Fruit fly (Drosophila melanogaster) whole organism, embryonic: ENCODE data around the gene se.
A peak's percentile ranks its signal among the peaks of the same experiment; 100 is the strongest.

Experiments
- Ada2b ChIP-seq: fragments of 200-800 bp; sonication (Bioruptor generic); IDR thresholded peaks from 2 replicates; pipeline ENCODE4 v1.3.6; 2022; ENCODE audit warnings: missing biosample characterization, missing genetic modification characterization
- CG12744 ChIP-seq: fragments of 200-800 bp; sonication (Bioruptor generic); optimal IDR thresholded peaks from 2 replicates; lab custom pipeline; 2016; ENCODE audit warnings: missing biosample characterization, missing genetic modification characterization
- CG13296 ChIP-seq: fragments of 200-800 bp; sonication (Bioruptor generic); optimal IDR thresholded peaks from 3 replicates; lab custom pipeline; 2018; ENCODE audit warnings: missing biosample characterization, mild to moderate bottlenecking, missing genetic modification characterization
- CG14441 ChIP-seq: fragments of 200-800 bp; sonication (Bioruptor generic); IDR thresholded peaks from 2 replicates; pipeline ENCODE4 v1.3.6; 2022; ENCODE audit warnings: missing biosample characterization, missing genetic modification characterization
- CG14860 ChIP-seq: fragments of 200-800 bp; sonication (Bioruptor generic); IDR thresholded peaks from 3 replicates; pipeline ENCODE4 v1.3.6; 2022; ENCODE audit warnings: missing biosample characterization, missing genetic modification characterization; ENCODE audit not compliant: partially characterized antibody
- CG30403 ChIP-seq: fragments of 200-800 bp; sonication (Bioruptor generic); optimal IDR thresholded peaks from 3 replicates; lab custom pipeline; 2016; ENCODE audit warnings: missing biosample characterization, missing genetic modification characterization
- CG32767 ChIP-seq: fragments of 200-800 bp; sonication (Bioruptor generic); IDR thresholded peaks from 2 replicates; pipeline ENCODE4 v1.3.6; 2022; ENCODE audit warnings: missing biosample characterization, missing genetic modification characterization
- CG34224 ChIP-seq: fragments of 200-800 bp; sonication (Bioruptor generic); IDR thresholded peaks from 3 replicates; pipeline ENCODE4 v1.3.6; 2022; ENCODE audit warnings: missing biosample characterization, missing genetic modification characterization; ENCODE audit not compliant: partially characterized antibody
- CG3838 ChIP-seq: fragments of 200-800 bp; sonication (Bioruptor generic); optimal IDR thresholded peaks from 3 replicates; lab custom pipeline; 2016; ENCODE audit warnings: missing biosample characterization, missing genetic modification characterization
- CG4404 ChIP-seq: fragments of 200-800 bp; sonication (Bioruptor generic); IDR thresholded peaks from 2 replicates; pipeline ENCODE4 v1.3.6; 2022; ENCODE audit warnings: missing biosample characterization, missing genetic modification characterization
- CG4820 ChIP-seq: fragments of 200-800 bp; sonication (Bioruptor generic); optimal IDR thresholded peaks from 3 replicates; lab custom pipeline; 2016; ENCODE audit warnings: missing biosample characterization, missing genetic modification characterization
- CG6272 ChIP-seq: fragments of 200-800 bp; sonication (Bioruptor generic); IDR thresholded peaks from 2 replicates; pipeline ENCODE4 v1.3.6; 2022; ENCODE audit warnings: missing biosample characterization, missing genetic modification characterization
- CG6791 ChIP-seq: fragments of 200-800 bp; sonication (Bioruptor generic); IDR thresholded peaks from 3 replicates; pipeline ENCODE4 v1.3.6; 2022; ENCODE audit warnings: missing biosample characterization, missing genetic modification characterization; ENCODE audit not compliant: partially characterized antibody
- CG6813 ChIP-seq: fragments of 200-800 bp; sonication (Bioruptor generic); optimal IDR thresholded peaks from 2 replicates; lab custom pipeline; 2017; ENCODE audit warnings: missing biosample characterization, missing genetic modification characterization, mild to moderate bottlenecking, moderate library complexity, missing genetic modification reagents
- CG6854 ChIP-seq: fragments of 200-800 bp; sonication (Bioruptor generic); optimal IDR thresholded peaks from 3 replicates; lab custom pipeline; 2017; ENCODE audit warnings: missing biosample characterization, mild to moderate bottlenecking, missing genetic modification characterization
- CG7987 ChIP-seq: fragments of 200-800 bp; sonication (Bioruptor generic); optimal IDR thresholded peaks from 2 replicates; lab custom pipeline; 2018; ENCODE audit warnings: missing biosample characterization, mild to moderate bottlenecking, missing genetic modification characterization, moderate library complexity
- D19A ChIP-seq: fragments of 200-800 bp; optimal IDR thresholded peaks from 3 replicates; lab custom pipeline; 2019; ENCODE audit warnings: missing biosample characterization, mild to moderate bottlenecking, missing genetic modification characterization, moderate library complexity
- D19B ChIP-seq: fragments of 200-800 bp; sonication (Bioruptor generic); optimal IDR thresholded peaks from 2 replicates; lab custom pipeline; 2017; ENCODE audit warnings: missing biosample characterization, mild to moderate bottlenecking, missing genetic modification characterization
- Dll ChIP-seq: fragments of 200-800 bp; sonication (Bioruptor generic); IDR thresholded peaks from 4 replicates; pipeline ENCODE4 v1.3.6; 2022; ENCODE audit warnings: missing biosample characterization, missing genetic modification characterization; ENCODE audit not compliant: partially characterized antibody
- H2.0 ChIP-seq: fragments of 200-800 bp; sonication (Bioruptor generic); IDR thresholded peaks from 2 replicates; pipeline ENCODE4 v1.3.6; 2022; ENCODE audit warnings: missing biosample characterization, missing genetic modification characterization
- HLH54F ChIP-seq: fragments of 200-800 bp; sonication (Bioruptor generic); optimal IDR thresholded peaks from 3 replicates; lab custom pipeline; 2016; ENCODE audit warnings: missing biosample characterization, missing genetic modification characterization
- HLHmδ ChIP-seq: fragments of 200-800 bp; sonication (Bioruptor generic); optimal IDR thresholded peaks from 2 replicates; lab custom pipeline; 2018; ENCODE audit warnings: missing biosample characterization, mild to moderate bottlenecking, missing genetic modification characterization, moderate library complexity
- Hr39 ChIP-seq: fragments of >200 bp; optimal IDR thresholded peaks from 2 replicates; lab custom pipeline; 2017
- NK7.1 ChIP-seq: fragments of 200-800 bp; sonication (Bioruptor generic); optimal IDR thresholded peaks from 3 replicates; lab custom pipeline; 2016; ENCODE audit warnings: missing biosample characterization, missing genetic modification characterization
- Sry-δ ChIP-seq: fragments of 200-800 bp; sonication (Bioruptor generic); optimal IDR thresholded peaks from 2 replicates; lab custom pipeline; 2016; ENCODE audit warnings: missing biosample characterization, missing genetic modification characterization
- Stat92E ChIP-seq, 3 experiments: fragments of >200 bp in 2 of 3; fragments of 200-800 bp in 1 of 3; sonication (Bioruptor generic) in 1 of 3; optimal IDR thresholded peaks; 2 replicates each; lab custom pipeline; 2017 to 2019; ENCODE audit warnings: missing biosample characterization in 3 of 3, missing genetic modification characterization in 3 of 3, mild to moderate bottlenecking in 1 of 3, moderate library complexity in 1 of 3
- Trl ChIP-seq, 3 experiments: fragments of >200 bp in 2 of 3; fragments of 200-800 bp in 1 of 3; sonication (Bioruptor generic) in 1 of 3; optimal IDR thresholded peaks; 2 replicates in 1 of 3; 3 replicates in 2 of 3; lab custom pipeline; 2016 to 2017; ENCODE audit warnings: missing biosample characterization in 1 of 3, missing genetic modification characterization in 1 of 3
- ac ChIP-seq: fragments of 200-800 bp; sonication (Bioruptor generic); optimal IDR thresholded peaks from 3 replicates; lab custom pipeline; 2017; ENCODE audit warnings: missing biosample characterization, mild to moderate bottlenecking, missing genetic modification characterization
- al ChIP-seq: fragments of 200-800 bp; sonication (Bioruptor generic); IDR thresholded peaks from 2 replicates; pipeline ENCODE4 v1.3.6; 2022; ENCODE audit warnings: missing biosample characterization, missing genetic modification characterization
- ato ChIP-seq: fragments of 200-800 bp; sonication (Bioruptor generic); IDR thresholded peaks from 2 replicates; pipeline ENCODE4 v1.3.6; 2022; ENCODE audit warnings: missing biosample characterization, missing genetic modification characterization; ENCODE audit not compliant: partially characterized antibody
- bsh ChIP-seq, 2 experiments: fragments of 200-800 bp; sonication (Bioruptor generic); optimal IDR thresholded peaks; 2 replicates each; lab custom pipeline; 2017 to 2018; ENCODE audit warnings: mild to moderate bottlenecking in 2 of 2, missing biosample characterization in 2 of 2, missing genetic modification characterization in 2 of 2, moderate library complexity in 1 of 2
- cas ChIP-seq: fragments of 200-800 bp; sonication (Bioruptor generic); IDR thresholded peaks from 2 replicates; pipeline ENCODE4 v1.3.6; 2022; ENCODE audit warnings: missing biosample characterization, missing genetic modification characterization
- ems ChIP-seq: fragments of 200-800 bp; sonication (Bioruptor generic); optimal IDR thresholded peaks from 3 replicates; lab custom pipeline; 2016; ENCODE audit warnings: missing biosample characterization, missing genetic modification characterization
- en ChIP-seq: fragments of 200-800 bp; sonication (Bioruptor generic); optimal IDR thresholded peaks from 2 replicates; lab custom pipeline; 2016; ENCODE audit warnings: missing biosample characterization, missing genetic modification characterization
- eve ChIP-seq, 2 experiments: fragments of >200 bp; optimal IDR thresholded peaks; 2 replicates each; lab custom pipeline; 2017; ENCODE audit warnings: missing biosample characterization in 2 of 2, missing genetic modification characterization in 2 of 2
- jigr1 ChIP-seq: fragments of 200-800 bp; sonication (Bioruptor generic); IDR thresholded peaks from 3 replicates; pipeline ENCODE4 v1.3.6; 2022; ENCODE audit warnings: missing biosample characterization, missing genetic modification characterization
- lab ChIP-seq: fragments of 200-800 bp; sonication (Bioruptor generic); optimal IDR thresholded peaks from 3 replicates; lab custom pipeline; 2017; ENCODE audit warnings: missing biosample characterization, missing genetic modification characterization, mild to moderate bottlenecking, moderate library complexity, missing genetic modification reagents
- mam ChIP-seq: fragments of 200-800 bp; sonication (Bioruptor generic); optimal IDR thresholded peaks from 3 replicates; lab custom pipeline; 2016; ENCODE audit warnings: missing biosample characterization, missing genetic modification characterization
- nerfin-2 ChIP-seq: fragments of 200-800 bp; sonication (Bioruptor generic); IDR thresholded peaks from 2 replicates; pipeline ENCODE4 v1.3.6; 2022; ENCODE audit warnings: missing biosample characterization, missing genetic modification characterization; ENCODE audit not compliant: partially characterized antibody
- oc ChIP-seq: fragments of 200-800 bp; sonication (Bioruptor generic); optimal IDR thresholded peaks from 2 replicates; lab custom pipeline; 2018; ENCODE audit warnings: missing biosample characterization, mild to moderate bottlenecking, missing genetic modification characterization, moderate library complexity
- peb ChIP-seq: fragments of 200-800 bp; sonication (Bioruptor generic); IDR thresholded peaks from 2 replicates; pipeline ENCODE4 v1.3.6; 2022; ENCODE audit warnings: missing biosample characterization, missing genetic modification characterization
- pfk ChIP-seq: fragments of 200-800 bp; sonication (Bioruptor generic); optimal IDR thresholded peaks from 2 replicates; lab custom pipeline; 2018; ENCODE audit warnings: missing biosample characterization, mild to moderate bottlenecking, missing genetic modification characterization, moderate library complexity
- phol ChIP-seq: fragments of 200-800 bp; sonication (Bioruptor generic); optimal IDR thresholded peaks from 3 replicates; lab custom pipeline; 2018; ENCODE audit warnings: missing biosample characterization, mild to moderate bottlenecking, missing genetic modification characterization, moderate library complexity
- psq ChIP-seq: fragments of 200-800 bp; sonication (Bioruptor generic); optimal IDR thresholded peaks from 2 replicates; lab custom pipeline; 2017; ENCODE audit warnings: missing biosample characterization, missing genetic modification characterization
- run ChIP-seq: fragments of 200-800 bp; sonication (Bioruptor generic); optimal IDR thresholded peaks from 3 replicates; lab custom pipeline; 2018; ENCODE audit warnings: missing biosample characterization, mild to moderate bottlenecking, missing genetic modification characterization
- sim ChIP-seq: fragments of 200-800 bp; sonication (Bioruptor generic); IDR thresholded peaks from 2 replicates; pipeline ENCODE4 v1.3.6; 2022; ENCODE audit warnings: missing biosample characterization, missing genetic modification characterization
- slp2 ChIP-seq: fragments of 200-800 bp; sonication (Bioruptor generic); optimal IDR thresholded peaks from 2 replicates; lab custom pipeline; 2016; ENCODE audit warnings: missing biosample characterization, missing genetic modification characterization
- tgo ChIP-seq: fragments of 200-800 bp; sonication (Bioruptor generic); IDR thresholded peaks from 3 replicates; pipeline ENCODE4 v1.3.6; 2022; ENCODE audit warnings: missing biosample characterization, missing genetic modification characterization
- wdn ChIP-seq: fragments of 200-800 bp; sonication (Bioruptor generic); IDR thresholded peaks from 2 replicates; pipeline ENCODE4 v1.3.6; 2022; ENCODE audit warnings: missing biosample characterization, missing genetic modification characterization
- zfh1 ChIP-seq: fragments of 200-800 bp; sonication (Bioruptor generic); IDR thresholded peaks from 3 replicates; pipeline ENCODE4 v1.3.6; 2022; ENCODE audit warnings: missing biosample characterization, missing genetic modification characterization

The se gene

dm6 chr3L:8547104-8547523 is 26.8 kb downstream of the se start (continued):
- TF ChIP-seq CG14441 (GFP tag; lab: Robert Waterston, UW) (peak; percentile 80), CG4820 (GFP tag; lab: Kevin White, UChicago) (peak; percentile 79), Trl (optimal IDR thresholded peaks at IDR 0.05; lab: Kevin White, UChicago) (no peak), Trl (GFP tag; optimal IDR thresholded peaks at IDR 0.05; lab: Kevin White, UChicago) (peak; percentile 70), run (tag; lab: Kevin White, UChicago) (peak; percentile 79), CG13296 (GFP tag; lab: Kevin White, UChicago) (peak; percentile 91), eve (GFP tag; optimal IDR thresholded peaks at IDR 0.05; lab: Kevin White, UChicago) (peak in 1 of 2 experiments; percentile 89), cas (GFP tag; lab: Robert Waterston, UW) (peak; percentile 69), Stat92E (GFP tag; optimal IDR thresholded peaks at IDR 0.05; lab: Kevin White, UChicago) (no peak), slp2 (GFP tag; lab: Kevin White, UChicago) (peak; percentile 57), CG6813 (GFP tag; lab: Kevin White, UChicago) (peak; percentile 78), Sry-δ (GFP tag; lab: Kevin White, UChicago) (peak; percentile 12), CG30403 (GFP tag; lab: Kevin White, UChicago) (peak; percentile 92), lab (GFP tag; lab: Kevin White, UChicago) (peak; percentile 93), mam (peak; percentile 81), tgo (GFP tag; lab: Robert Waterston, UW) (peak; percentile 81), CG6854 (GFP tag; lab: Kevin White, UChicago) (peak; percentile 83), HLH54F (GFP tag; lab: Kevin White, UChicago) (peak; percentile 74), Hr39 (lab: Kevin White, UChicago) (no peak), HLHmδ (GFP tag; lab: Kevin White, UChicago) (no peak), H2.0 (peak; percentile 76), CG4404 (GFP tag; lab: Robert Waterston, UW) (peak; percentile 68), Dll (GFP tag; lab: Robert Waterston, UW) (no peak), CG34224 (no peak), CG12744 (peak; percentile 49), jigr1 (GFP tag; lab: Robert Waterston, UW) (peak; percentile 41; the same call in 1 of the 3 replicates), CG14860 (GFP tag; lab: Robert Waterston, UW) (no peak), bsh (GFP tag; optimal IDR thresholded peaks at IDR 0.05; lab: Kevin White, UChicago) (peak in 1 of 2 experiments; percentile 87), oc (peak; percentile 85), peb (GFP tag; lab: Robert Waterston, UW) (0 out of 2 replicates have a peak, but pooled peaks have one; percentile 39), D19B (GFP tag; lab: Kevin White, UChicago) (peak; percentile 79), NK7.1 (GFP tag; lab: Kevin White, UChicago) (peak; percentile 28), CG6272 (peak; percentile 62), sim (GFP tag; lab: Robert Waterston, UW) (peak; percentile 15; the same call in 1 of the 2 replicates), en (peak; percentile 55), ac (GFP tag; lab: Kevin White, UChicago) (peak; percentile 58), CG7987 (GFP tag; lab: Kevin White, UChicago) (peak; percentile 53), CG3838 (GFP tag; lab: Kevin White, UChicago) (peak; percentile 69), ato (no peak), nerfin-2 (GFP tag; lab: Robert Waterston, UW) (no peak), pfk (GFP tag; lab: Kevin White, UChicago) (no peak), wdn (GFP tag; lab: Robert Waterston, UW) (peak; percentile 80), al (peak; percentile 85), psq (GFP tag; lab: Kevin White, UChicago) (peak; percentile 39), ems (GFP tag; lab: Kevin White, UChicago) (peak; percentile 69), zfh1 (GFP tag; lab: Robert Waterston, UW) (peak; percentile 82), D19A (tag; lab: Kevin White, UChicago) (peak; percentile 80), phol (tag; lab: Kevin White, UChicago) (peak; percentile 89), CG6791 (no peak), CG32767 (peak; percentile 79), Ada2b (GFP tag; lab: Robert Waterston, UW) (peak; percentile 60)
